ENCODE assay signal across 5 fruit fly cellular contexts in the genomic region with DNA sequence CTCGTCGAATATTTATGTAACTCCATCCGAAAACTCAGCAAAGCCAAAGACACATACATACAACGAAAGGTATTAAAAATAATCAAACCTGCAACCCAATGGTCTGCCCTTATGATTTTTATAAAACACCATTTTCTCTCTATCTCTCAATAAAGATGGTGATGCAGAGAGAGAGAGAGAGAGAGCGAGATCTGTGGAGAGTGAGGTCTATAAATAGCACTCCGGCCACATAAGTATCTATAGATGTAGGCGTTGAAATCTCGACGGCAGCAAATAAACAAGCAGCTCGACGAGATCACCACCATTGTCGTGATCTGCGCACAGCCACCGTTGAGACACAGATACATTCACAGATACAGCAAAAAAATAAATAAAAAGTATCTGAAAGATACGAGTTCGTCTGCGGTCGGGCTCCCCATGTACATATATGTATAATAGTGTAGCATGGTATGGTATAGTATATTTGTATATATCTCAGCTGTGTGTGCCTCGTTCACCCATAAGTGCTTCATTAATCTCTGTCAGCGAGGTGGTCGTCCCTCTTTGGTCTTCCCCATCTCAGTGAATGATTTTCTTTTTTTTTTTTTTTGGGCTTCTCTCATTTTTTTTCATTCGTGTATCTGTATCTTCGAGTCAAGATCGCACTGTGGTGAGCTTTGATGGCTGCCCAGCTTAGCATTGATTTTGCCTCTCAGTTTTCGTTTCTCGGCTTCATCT.
TF ChIP-seq lines count a peak whose summit lies in the region.

No protein-coding gene starts in this region.

- no peak for TF ChIP-seq CTCF in whole organism, embryonic (GFP tag; optimal IDR thresholded peaks at IDR 0.05; lab: Kevin White, UChicago)

TF ChIP-seq in whole organism, adult, 20 proteins besides CTCF, POLR2A, EP300 and RAD21:
- TF ChIP-seq Clk (GFP tag; optimal IDR thresholded peaks at IDR 0.05; lab: Kevin White, UChicago) = no peak
- peak; percentile 23 for TF ChIP-seq kay (GFP tag; lab: Kevin White, UChicago; ENCODE audit: borderline replicate concordance)

TF ChIP-seq in whole organism, embryonic, 481 proteins besides CTCF, POLR2A, EP300 and RAD21 (continues in another document):
- TF ChIP-seq Med (GFP tag; lab: Kevin White, UChicago) = peak; percentile 3
- TF ChIP-seq Sry-δ (GFP tag; optimal IDR thresholded peaks at IDR 0.05; lab: Kevin White, UChicago) = no peak
- no peak for TF ChIP-seq CG12391 (tag; optimal IDR thresholded peaks at IDR 0.05; lab: Kevin White, UChicago)
- TF ChIP-seq tap (tag; optimal IDR thresholded peaks at IDR 0.05; lab: Kevin White, UChicago) = no peak
- TF ChIP-seq ato (GFP tag; IDR thresholded peaks at IDR 0.05; lab: Robert Waterston, UW; ENCODE audit: partially characterized antibody) = no peak
- TF ChIP-seq grau (tag; optimal IDR thresholded peaks at IDR 0.05; lab: Kevin White, UChicago) = no peak
- TF ChIP-seq Pdp1 (GFP tag; optimal IDR thresholded peaks at IDR 0.05; lab: Kevin White, UChicago) = peak in 1 of 2 experiments; percentile 9
- no peak for TF ChIP-seq Camta (GFP tag; optimal IDR thresholded peaks at IDR 0.05; lab: Kevin White, UChicago)
- no peak for TF ChIP-seq CG12219 (GFP tag; optimal IDR thresholded peaks at IDR 0.05; lab: Kevin White, UChicago)
- TF ChIP-seq Trl (optimal IDR thresholded peaks at IDR 0.05; lab: Kevin White, UChicago) = peak; percentile 64 to 72
- no peak for TF ChIP-seq Trl (GFP tag; optimal IDR thresholded peaks at IDR 0.05; lab: Kevin White, UChicago)
- TF ChIP-seq chinmo (GFP tag; IDR thresholded peaks at IDR 0.05; lab: Robert Waterston, UW; ENCODE audit: partially characterized antibody) = 0 out of 4 replicates have a peak, but pooled peaks have one; percentile 30
- no peak for TF ChIP-seq ssp (GFP tag; IDR thresholded peaks at IDR 0.05; lab: Robert Waterston, UW)
- no peak for TF ChIP-seq Stat92E (GFP tag; optimal IDR thresholded peaks at IDR 0.05; lab: Kevin White, UChicago)
- TF ChIP-seq NC2β (GFP tag; optimal IDR thresholded peaks at IDR 0.05; lab: Kevin White, UChicago) = no peak
- no peak for TF ChIP-seq CG2116 (GFP tag; optimal IDR thresholded peaks at IDR 0.05; lab: Kevin White, UChicago)
- peak; percentile 2 for TF ChIP-seq phol (tag; optimal IDR thresholded peaks at IDR 0.05; lab: Kevin White, UChicago)
- peak; percentile 54; the same call in 1 of the 2 replicates for TF ChIP-seq CG32767 (GFP tag; IDR thresholded peaks at IDR 0.05; lab: Robert Waterston, UW)
- no peak for TF ChIP-seq Lim3 (GFP tag; IDR thresholded peaks at IDR 0.05; lab: Robert Waterston, UW)
- peak; percentile 41 for TF ChIP-seq Adf1 (GFP tag; IDR thresholded peaks at IDR 0.05; lab: Robert Waterston, UW)

TF ChIP-seq in whole organism, prepupa, 60 proteins besides CTCF, POLR2A, EP300 and RAD21 (continues in another document):
- TF ChIP-seq CG32006 (GFP tag; optimal IDR thresholded peaks at IDR 0.05; lab: Kevin White, UChicago) (no peak), CG6276 (GFP tag; optimal IDR thresholded peaks at IDR 0.05; lab: Kevin White, UChicago) (no peak), Ets21C (GFP tag; optimal IDR thresholded peaks at IDR 0.05; lab: Kevin White, UChicago) (no peak), Sox14 (GFP tag; optimal IDR thresholded peaks at IDR 0.05; lab: Kevin White, UChicago) (no peak), CG6808 (GFP tag; optimal IDR thresholded peaks at IDR 0.05; lab: Kevin White, UChicago) (peak; percentile 23), Hr4 (GFP tag; optimal IDR thresholded peaks at IDR 0.05; lab: Kevin White, UChicago) (no peak), Smox (GFP tag; optimal IDR thresholded peaks at IDR 0.05; lab: Kevin White, UChicago) (no peak), CG8319 (GFP tag; optimal IDR thresholded peaks at IDR 0.05; lab: Kevin White, UChicago) (no peak), CG8632 (GFP tag; optimal IDR thresholded peaks at IDR 0.05; lab: Kevin White, UChicago) (no peak), Hr38 (GFP tag; optimal IDR thresholded peaks at IDR 0.05; lab: Kevin White, UChicago) (no peak), Blimp-1 (GFP tag; optimal IDR thresholded peaks at IDR 0.05; lab: Kevin White, UChicago) (no peak), topi (GFP tag; optimal IDR thresholded peaks at IDR 0.05; lab: Kevin White, UChicago) (no peak), CG4318 (GFP tag; optimal IDR thresholded peaks at IDR 0.05; lab: Kevin White, UChicago) (no peak), acj6 (GFP tag; optimal IDR thresholded peaks at IDR 0.05; lab: Kevin White, UChicago) (no peak), Lpt (GFP tag; optimal IDR thresholded peaks at IDR 0.05; lab: Kevin White, UChicago) (no peak), Hr39 (GFP tag; optimal IDR thresholded peaks at IDR 0.05; lab: Kevin White, UChicago) (no peak), Sox15 (GFP tag; optimal IDR thresholded peaks at IDR 0.05; lab: Kevin White, UChicago) (no peak), svp (GFP tag; lab: Kevin White, UChicago) (peak; percentile 77), CG11902 (GFP tag; optimal IDR thresholded peaks at IDR 0.05; lab: Kevin White, UChicago) (no peak), OdsH (GFP tag; optimal IDR thresholded peaks at IDR 0.05; lab: Kevin White, UChicago) (no peak), CG1621 (tag; optimal IDR thresholded peaks at IDR 0.05; lab: Kevin White, UChicago) (peak; percentile 7), CG8119 (GFP tag; IDR thresholded peaks at IDR 0.05; lab: Robert Waterston, UW) (no peak)

TF ChIP-seq in whole organism, pupa, 21 proteins besides CTCF, POLR2A, EP300 and RAD21:
- TF ChIP-seq CG15710 (tag; optimal IDR thresholded peaks at IDR 0.05; lab: Kevin White, UChicago) = peak; percentile 6
- TF ChIP-seq CG13204 (GFP tag; optimal IDR thresholded peaks at IDR 0.05; lab: Kevin White, UChicago) = peak; percentile 12
- peak; percentile 33; the same call in 1 of the 3 replicates for TF ChIP-seq fd96Ca (GFP tag; IDR thresholded peaks at IDR 0.05; lab: Robert Waterston, UW)
- TF ChIP-seq rn (GFP tag; IDR thresholded peaks at IDR 0.05; lab: Robert Waterston, UW) = no peak
- TF ChIP-seq Pif1A (GFP tag; optimal IDR thresholded peaks at IDR 0.05; lab: Kevin White, UChicago) = peak; percentile 39
- peak; percentile 13 for TF ChIP-seq EcR (GFP tag; optimal IDR thresholded peaks at IDR 0.05; lab: Kevin White, UChicago)
- no peak for TF ChIP-seq CG14655 (GFP tag; optimal IDR thresholded peaks at IDR 0.05; lab: Kevin White, UChicago)

TF ChIP-seq in whole organism, wandering third instar larva, 38 proteins besides CTCF, POLR2A, EP300 and RAD21:
- TF ChIP-seq psq (GFP tag; optimal IDR thresholded peaks at IDR 0.05; lab: Kevin White, UChicago) (peak; percentile 12), tai (GFP tag; optimal IDR thresholded peaks at IDR 0.05; lab: Kevin White, UChicago) (no peak)
TF ChIP-seq in whole organism, wandering third instar larva: peak in this region for 1.
